Worm (Caenorhabditis elegans): ENCODE data around the gene ima-1.

DNA sequence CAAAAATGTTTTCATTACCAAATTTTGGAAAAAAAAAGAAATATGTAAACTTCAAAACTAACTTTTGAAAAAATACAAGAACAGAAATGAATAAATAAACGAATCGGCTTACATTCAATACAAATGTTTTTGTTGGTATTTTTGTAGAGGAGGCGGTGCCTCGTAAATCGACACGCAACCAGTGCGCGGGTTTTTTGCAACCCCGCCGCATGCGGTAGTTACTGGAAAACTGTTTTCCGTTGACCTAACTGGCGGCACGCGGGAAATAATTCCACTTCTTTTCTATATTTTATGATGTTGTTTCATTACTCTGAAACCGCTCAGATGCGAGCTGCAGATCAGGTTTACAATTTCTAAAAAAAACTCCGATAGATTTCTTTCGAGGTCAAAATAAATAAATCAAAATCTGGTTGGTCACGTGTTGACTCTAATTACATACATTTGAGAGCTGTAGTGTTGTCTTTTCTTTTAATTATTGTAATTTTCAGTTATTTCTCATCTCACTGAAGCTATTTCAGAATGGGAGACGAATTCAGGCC lies at the start of gene ima-1, which contains the start of gene dvc-1:
- TF ChIP-seq him-1 (tag; optimal IDR thresholded peaks at IDR 0.05) (no peak), W03F9.2 (tag; optimal IDR thresholded peaks at IDR 0.05) (no peak), dao-5 (tag; optimal IDR thresholded peaks at IDR 0.05) (no peak)
